Worm (Caenorhabditis elegans): ENCODE results near the gene best-24.

DNA sequence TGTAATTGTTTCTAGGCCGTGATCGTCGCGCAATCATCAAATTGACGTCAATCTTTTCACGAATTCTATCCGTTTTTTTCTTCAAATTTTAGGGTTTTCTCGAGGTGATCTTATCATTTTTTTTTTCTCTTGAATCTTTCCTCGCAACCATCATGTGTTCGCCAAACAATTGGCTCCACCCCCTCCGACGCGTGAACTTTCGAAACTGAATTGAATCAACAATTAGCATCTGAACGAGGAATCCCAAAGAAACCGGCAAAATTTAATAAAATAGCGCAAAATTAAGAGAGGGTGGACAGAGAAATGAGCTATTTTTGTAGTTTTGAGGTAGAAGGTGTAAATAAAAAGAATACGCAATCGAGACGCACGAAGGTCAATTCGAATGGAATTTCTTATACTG, 28.1 kb upstream of the best-24 start:
- TF ChIP-seq dpl-1 (GFP tag; optimal IDR thresholded peaks at IDR 0.05), result no peak
- TF ChIP-seq nhr-27 (tag; optimal IDR thresholded peaks at IDR 0.05), result no peak
- no peak for TF ChIP-seq efl-1 (GFP tag; optimal IDR thresholded peaks at IDR 0.05)
- TF ChIP-seq F55B11.4 (tag; optimal IDR thresholded peaks at IDR 0.05; ENCODE audit: borderline replicate concordance, insufficient read depth), result no peak
- TF ChIP-seq let-607 (tag; optimal IDR thresholded peaks at IDR 0.05), result no peak

All from whole organism, young adult.